Worm (Caenorhabditis elegans): ENCODE measurements around the gene fbxa-169.

The fbxa-169 gene

DNA sequence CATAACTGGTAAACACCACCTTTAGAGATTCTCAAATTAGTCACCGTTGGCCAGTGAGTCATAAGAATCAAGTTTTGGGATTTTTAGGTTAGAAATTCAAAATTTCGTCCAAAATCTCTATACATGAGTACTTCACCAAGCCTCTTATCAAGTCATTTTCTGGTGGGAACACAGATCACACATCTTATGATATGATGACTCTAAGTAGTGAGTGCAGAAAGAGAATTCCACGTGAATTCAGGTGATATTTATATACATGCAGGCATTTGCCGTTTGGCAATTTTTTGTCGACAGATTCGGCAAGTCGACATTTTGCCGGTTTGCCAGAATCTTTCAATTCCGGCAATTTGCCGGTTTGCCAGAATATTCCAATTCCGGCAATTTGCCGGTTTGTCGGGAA, 23.7 kb downstream of the fbxa-169 start:
- TF ChIP-seq ceh-20 (GFP tag; IDR thresholded peaks at IDR 0.05) (no peak), spr-3 (GFP tag; optimal IDR thresholded peaks at IDR 0.05) (no peak), hlh-11 (tag; optimal IDR thresholded peaks at IDR 0.05) (peak; percentile 35), mep-1 (tag; optimal IDR thresholded peaks at IDR 0.05) (peak; percentile 10), mdt-29 (GFP tag; IDR thresholded peaks at IDR 0.05) (no peak), Y105C5A.15 (GFP tag; IDR thresholded peaks at IDR 0.05) (no peak), lim-7 (GFP tag; IDR thresholded peaks at IDR 0.05) (no peak), zag-1 (tag; optimal IDR thresholded peaks at IDR 0.05) (no peak), pqm-1 (tag; optimal IDR thresholded peaks at IDR 0.05) (no peak), Y48G9A.11 (GFP tag; IDR thresholded peaks at IDR 0.05) (no peak), nhr-76 (tag; optimal IDR thresholded peaks at IDR 0.05) (no peak), dmd-6 (GFP tag; IDR thresholded peaks at IDR 0.05) (peak; percentile 39; the same call in 1 of the 2 replicates), dve-1 (tag; optimal IDR thresholded peaks at IDR 0.05; ENCODE audit: insufficient read depth) (peak; percentile 49), lin-29 (GFP tag; IDR thresholded peaks at IDR 0.05) (no peak), R02D3.7 (tag; optimal IDR thresholded peaks at IDR 0.05) (no peak), nhr-41 (GFP tag; IDR thresholded peaks at IDR 0.05) (no peak), lin-38 (GFP tag; IDR thresholded peaks at IDR 0.05) (no peak), mes-2 (tag; optimal IDR thresholded peaks at IDR 0.05; ENCODE audit: poor library complexity, severe bottlenecking) (peak; percentile 22), T20F7.1 (GFP tag; optimal IDR thresholded peaks at IDR 0.05) (no peak), Y75B8A.6 (GFP tag; IDR thresholded peaks at IDR 0.05) (no peak), vab-7 (GFP tag; IDR thresholded peaks at IDR 0.05) (no peak), duxl-1 (tag; optimal IDR thresholded peaks at IDR 0.05; ENCODE audit: poor library complexity) (no peak), F49E8.2 (tag; optimal IDR thresholded peaks at IDR 0.05; ENCODE audit: borderline replicate concordance) (no peak), snpc-4 (tag; optimal IDR thresholded peaks at IDR 0.05) (no peak), ceh-32 (tag; optimal IDR thresholded peaks at IDR 0.05; ENCODE audit: poor library complexity) (no peak), nhr-77 (tag; optimal IDR thresholded peaks at IDR 0.05) (no peak), nhr-111 (GFP tag; optimal IDR thresholded peaks at IDR 0.05) (no peak), rbr-2 (tag; optimal IDR thresholded peaks at IDR 0.05) (no peak), nhr-10 (tag; optimal IDR thresholded peaks at IDR 0.05) (no peak), F26F4.8 (GFP tag; conservative IDR thresholded peaks at IDR 0.05) (no peak), zip-2 (tag; optimal IDR thresholded peaks at IDR 0.05) (no peak), hlh-30 (tag; optimal IDR thresholded peaks at IDR 0.05; ENCODE audit: insufficient read depth) (peak; percentile 74), aha-1 (tag) (no peak), nhr-102 (tag; optimal IDR thresholded peaks at IDR 0.05) (no peak), arid-1 (GFP tag; conservative IDR thresholded peaks at IDR 0.05) (no peak), zfp-2 (tag; optimal IDR thresholded peaks at IDR 0.05) (no peak), madf-5 (GFP tag; IDR thresholded peaks at IDR 0.05) (no peak)

DNA sequence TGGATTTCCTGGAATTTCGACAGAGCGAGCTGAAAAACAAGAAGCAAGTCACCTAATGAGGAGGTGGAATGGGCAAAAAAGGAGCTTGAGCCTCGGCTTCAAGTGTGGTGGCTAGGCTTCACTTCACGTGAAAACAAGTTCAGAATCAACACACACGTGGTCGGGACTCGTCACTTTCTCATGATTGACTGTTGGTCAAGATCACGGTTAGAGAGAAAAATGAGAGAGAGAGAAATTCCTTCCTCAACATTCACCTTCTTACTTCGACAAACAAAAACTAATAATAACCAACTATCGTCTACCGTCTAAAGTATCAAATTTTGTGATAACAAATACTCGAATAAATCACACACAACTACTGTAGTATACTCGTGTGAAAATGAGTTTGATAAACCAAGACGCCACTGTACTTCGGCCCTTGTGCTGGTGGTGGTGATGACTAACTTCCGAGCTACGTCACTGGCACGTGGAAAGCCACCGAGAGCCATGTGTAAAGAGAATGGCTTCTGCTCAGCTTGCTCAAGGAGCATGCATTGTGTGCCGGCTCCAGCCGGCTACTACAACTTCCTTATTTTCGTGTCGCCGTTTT, 25.4 kb downstream of the fbxa-169 start:
- 0 out of 2 replicates have a peak, but pooled peaks have one; percentile 16 for TF ChIP-seq T26A8.4 (GFP tag; IDR thresholded peaks at IDR 0.05)
- peak; percentile 27 for TF ChIP-seq mxl-3 (GFP tag; optimal IDR thresholded peaks at IDR 0.05)
- TF ChIP-seq nhr-28 (tag; optimal IDR thresholded peaks at IDR 0.05), result peak; percentile 29
- TF ChIP-seq dmd-6 (GFP tag; IDR thresholded peaks at IDR 0.05), result 0 out of 2 replicates have a peak, but pooled peaks have one; percentile 20
- TF ChIP-seq nhr-48 (tag; optimal IDR thresholded peaks at IDR 0.05), result peak; percentile 48
- TF ChIP-seq aha-1 (tag), result peak; percentile 15
- TF ChIP-seq ZK337.2 (GFP tag; IDR thresholded peaks at IDR 0.05), result no peak
- TF ChIP-seq unc-130 (GFP tag; optimal IDR thresholded peaks at IDR 0.05), result no peak
- no peak for TF ChIP-seq zip-11 (GFP tag; IDR thresholded peaks at IDR 0.05)
- TF ChIP-seq tag-97 (GFP tag; IDR thresholded peaks at IDR 0.05), result no peak
- TF ChIP-seq hlh-30 (tag; optimal IDR thresholded peaks at IDR 0.05; ENCODE audit: insufficient read depth), result peak; percentile 68
- no peak for TF ChIP-seq daf-16 (GFP tag; optimal IDR thresholded peaks at IDR 0.05)
- peak; percentile 4 for TF ChIP-seq daf-16 (tag; optimal IDR thresholded peaks at IDR 0.05)
- TF ChIP-seq mdl-1 (tag; optimal IDR thresholded peaks at IDR 0.05), result peak in 1 of 2 experiments; percentile 66
- TF ChIP-seq nhr-77 (tag; optimal IDR thresholded peaks at IDR 0.05), result peak; percentile 20
- TF ChIP-seq nhr-237 (tag; optimal IDR thresholded peaks at IDR 0.05), result no peak
- peak in 1 of 2 experiments; percentile 32 for TF ChIP-seq unc-62 (GFP tag; optimal IDR thresholded peaks at IDR 0.05 in 1 of 2)
- TF ChIP-seq unc-62 (tag; optimal IDR thresholded peaks at IDR 0.05), result no peak
- TF ChIP-seq lin-1 (GFP tag; IDR thresholded peaks at IDR 0.05), result 0 out of 2 replicates have a peak, but pooled peaks have one; percentile 24

All from whole organism, L4 larva.